Worm (Caenorhabditis elegans): ENCODE measurements around the gene cat-2.

DNA sequence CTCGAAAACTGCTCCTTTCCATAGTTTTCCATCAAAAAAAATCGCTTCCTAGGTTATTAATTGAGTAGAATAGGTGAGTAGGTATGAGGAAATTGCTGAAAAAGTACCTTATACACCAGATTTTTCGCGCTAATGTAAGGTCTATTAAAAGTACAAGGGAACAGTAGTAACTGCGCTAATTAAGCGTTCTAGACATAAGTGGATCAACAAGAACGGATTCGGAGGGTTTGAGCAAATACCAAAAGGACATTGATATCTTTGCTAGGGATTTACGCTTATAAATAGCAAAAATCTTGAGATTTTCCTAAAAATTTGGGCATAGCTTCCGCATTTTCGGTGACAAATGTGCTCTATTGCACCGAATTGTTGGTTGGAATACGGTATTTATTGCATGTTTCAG, 16.3 kb downstream of the cat-2 start, which contains the start of gene B0432.7:
- TF ChIP-seq nhr-102 (tag; optimal IDR thresholded peaks at IDR 0.05) (no peak), lsy-2 (tag; optimal IDR thresholded peaks at IDR 0.05) (no peak), unc-62 (GFP tag; optimal IDR thresholded peaks at IDR 0.05 in 1 of 2) (no peak), unc-62 (tag; optimal IDR thresholded peaks at IDR 0.05) (no peak), nhr-28 (tag; optimal IDR thresholded peaks at IDR 0.05) (no peak), mdt-29 (GFP tag; IDR thresholded peaks at IDR 0.05) (no peak), nhr-25 (tag; optimal IDR thresholded peaks at IDR 0.05; ENCODE audit: borderline replicate concordance, insufficient read depth) (no peak), lir-3 (tag; optimal IDR thresholded peaks at IDR 0.05) (no peak)
